Worm (Caenorhabditis elegans) whole organism, midembryonic: ENCODE results near the gene srj-50.

Experiments
- T22C8.4 ChIP-seq: fragments of 200-800 bp; sonication (Bioruptor generic); IDR thresholded peaks from 2 replicates; pipeline ENCODE4 v1.3.6; 2022; ENCODE audit warnings: missing genetic modification characterization, missing compliant biosample characterization
- cog-1 ChIP-seq: sonication (generic microtip); optimal IDR thresholded peaks from 2 replicates; lab custom pipeline; 2016; ENCODE audit warnings: missing genetic modification characterization, missing compliant biosample characterization
- flt-1 ChIP-seq: fragments of 200-800 bp; sonication (Bioruptor generic); IDR thresholded peaks from 2 replicates; pipeline ENCODE4 v1.3.6; 2022; ENCODE audit warnings: missing genetic modification characterization, missing compliant biosample characterization
- klf-2 ChIP-seq: fragments of 200-800 bp; sonication (Bioruptor generic); conservative IDR thresholded peaks from 2 replicates; pipeline ENCODE4 v1.3.6; 2022; ENCODE audit warnings: missing genetic modification reagents, missing genetic modification characterization, missing compliant biosample characterization
- med-1 ChIP-seq: sonication (generic microtip); optimal IDR thresholded peaks from 2 replicates; lab custom pipeline; 2017; ENCODE audit warnings: missing genetic modification characterization, mild to moderate bottlenecking, missing compliant biosample characterization, antibody characterized with exemption, missing genetic modification reagents; ENCODE audit not compliant: insufficient read depth
- ref-1 ChIP-seq: fragments of 200-800 bp; sonication (Bioruptor generic); conservative IDR thresholded peaks from 2 replicates; pipeline ENCODE4 v1.3.6; 2022; ENCODE audit warnings: missing genetic modification reagents, missing genetic modification characterization, missing compliant biosample characterization
- tab-1 ChIP-seq: fragments of 200-800 bp; sonication (Bioruptor generic); IDR thresholded peaks from 2 replicates; pipeline ENCODE4 v1.3.6; 2022; ENCODE audit warnings: missing genetic modification characterization, missing compliant biosample characterization
- ztf-23 ChIP-seq: fragments of 200-800 bp; sonication (Bioruptor generic); IDR thresholded peaks from 2 replicates; pipeline ENCODE4 v1.3.6; 2022; ENCODE audit warnings: missing genetic modification reagents, missing genetic modification characterization, missing compliant biosample characterization
- ztf-29 ChIP-seq: fragments of 200-800 bp; sonication (Bioruptor generic); IDR thresholded peaks from 2 replicates; pipeline ENCODE4 v1.3.6; 2022; ENCODE audit warnings: missing genetic modification reagents, missing genetic modification characterization, missing compliant biosample characterization

Gene srj-50

ce11 chrV:2832666-2833065, at the start of gene srj-50:
Gene srj-50 (plus strand): TSS chrV:2832966.
- TF ChIP-seq med-1 (GFP tag; lab: Kevin White, UChicago) (no peak), klf-2 (GFP tag; lab: Robert Waterston, UW) (no peak), ztf-29 (no peak), T22C8.4 (no peak), tab-1 (GFP tag; lab: Robert Waterston, UW) (no peak), ztf-23 (GFP tag; lab: Robert Waterston, UW) (no peak), cog-1 (tag; lab: Kevin White, UChicago) (no peak), flt-1 (GFP tag; lab: Robert Waterston, UW) (no peak), ref-1 (no peak)

- TF ChIP-seq ztf-29 (no peak), flt-1 (GFP tag; lab: Robert Waterston, UW) (no peak), med-1 (GFP tag; lab: Kevin White, UChicago) (no peak), ztf-23 (GFP tag; lab: Robert Waterston, UW) (no peak), ref-1 (no peak), klf-2 (GFP tag; lab: Robert Waterston, UW) (no peak), T22C8.4 (no peak), tab-1 (GFP tag; lab: Robert Waterston, UW) (no peak), cog-1 (tag; lab: Kevin White, UChicago) (no peak)
These were observed 39.8 kb upstream of the srj-50 start for ce11 chrV:2792958-2793357.

DNA sequence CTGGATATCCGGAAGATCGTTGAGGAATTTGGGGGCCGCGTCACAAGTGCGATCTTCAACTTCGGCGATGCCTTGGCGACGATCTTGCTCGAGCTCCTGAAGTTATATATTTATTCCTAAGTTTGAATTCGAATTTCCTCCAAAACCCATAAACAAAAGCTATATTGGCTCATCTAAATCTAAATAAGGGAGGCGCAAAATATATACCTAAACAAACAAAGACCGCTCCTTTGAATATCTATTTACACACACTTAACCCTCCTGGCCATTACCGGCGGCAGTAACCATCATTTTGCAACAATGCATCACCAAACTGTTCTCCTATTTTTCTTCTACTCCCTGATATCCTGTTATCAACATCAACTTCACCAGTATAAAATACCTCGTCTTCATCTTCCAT, 36.8 kb upstream of the srj-50 start, which contains the start of gene F54E2.2:
TSS of gene F54E2.2 (plus strand) at position 301 of the 400 bp plus-strand sequence.
- no peak for TF ChIP-seq ztf-23 (GFP tag; lab: Robert Waterston, UW)
- no peak for TF ChIP-seq ref-1
- TF ChIP-seq flt-1 (GFP tag; lab: Robert Waterston, UW), result no peak
- TF ChIP-seq med-1 (GFP tag; lab: Kevin White, UChicago), result no peak

DNA sequence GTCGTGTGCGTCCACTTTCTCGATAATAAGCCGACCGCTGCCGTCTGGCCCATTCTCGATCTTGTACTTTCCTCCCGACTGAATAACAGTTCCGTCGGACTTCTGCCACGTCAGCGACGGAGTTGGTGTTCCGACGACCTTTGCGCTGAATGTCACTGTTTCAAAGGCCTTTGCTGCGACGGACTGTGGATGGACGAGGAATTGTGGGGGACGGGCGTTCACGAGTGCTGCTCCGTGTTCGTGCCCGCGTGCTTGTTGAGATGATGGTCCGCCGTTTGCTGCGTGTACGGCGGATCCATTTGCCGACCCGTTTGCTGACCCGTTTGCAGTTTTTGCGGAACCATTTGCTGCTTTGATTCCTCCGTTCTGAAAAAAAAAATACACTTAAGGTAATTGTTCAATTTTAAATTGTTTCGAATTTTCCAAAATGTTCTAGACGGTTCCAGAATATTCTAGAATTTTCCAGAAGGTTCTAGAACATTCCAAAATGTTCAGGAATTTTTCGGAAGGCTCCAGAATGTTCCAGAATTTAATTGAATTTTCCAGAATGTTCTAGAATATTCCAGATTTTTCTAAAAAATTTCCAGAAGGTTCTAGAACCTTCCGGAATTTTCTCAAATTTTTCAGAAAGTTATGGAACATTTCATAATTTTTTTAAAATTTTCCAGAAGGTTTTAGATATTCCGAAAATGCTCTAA, 33.4 kb upstream of the srj-50 start:
- TF ChIP-seq klf-2 (GFP tag; lab: Robert Waterston, UW) (no peak), med-1 (GFP tag; lab: Kevin White, UChicago) (no peak), tab-1 (GFP tag; lab: Robert Waterston, UW) (no peak)

- TF ChIP-seq cog-1 (tag; lab: Kevin White, UChicago) (no peak), flt-1 (GFP tag; lab: Robert Waterston, UW) (no peak), klf-2 (GFP tag; lab: Robert Waterston, UW) (no peak), T22C8.4 (no peak), ztf-29 (no peak), tab-1 (GFP tag; lab: Robert Waterston, UW) (no peak), med-1 (GFP tag; lab: Kevin White, UChicago) (no peak), ref-1 (no peak)
These were observed 32.1 kb upstream of the srj-50 start for ce11 chrV:2800676-2801075.

- TF ChIP-seq med-1 (GFP tag; lab: Kevin White, UChicago), result no peak
- no peak for TF ChIP-seq cog-1 (tag; lab: Kevin White, UChicago)
- no peak for TF ChIP-seq ztf-29
- no peak for TF ChIP-seq flt-1 (GFP tag; lab: Robert Waterston, UW)
- no peak for TF ChIP-seq ztf-23 (GFP tag; lab: Robert Waterston, UW)
These were observed 30.8 kb upstream of the srj-50 start for ce11 chrV:2801955-2802354.

- TF ChIP-seq T22C8.4 (no peak), ztf-23 (GFP tag; lab: Robert Waterston, UW) (no peak), med-1 (GFP tag; lab: Kevin White, UChicago) (no peak), ref-1 (no peak), tab-1 (GFP tag; lab: Robert Waterston, UW) (no peak), ztf-29 (no peak), klf-2 (GFP tag; lab: Robert Waterston, UW) (no peak), flt-1 (GFP tag; lab: Robert Waterston, UW) (no peak)
These were observed 29.5 kb upstream of the srj-50 start for ce11 chrV:2803258-2803657.

DNA sequence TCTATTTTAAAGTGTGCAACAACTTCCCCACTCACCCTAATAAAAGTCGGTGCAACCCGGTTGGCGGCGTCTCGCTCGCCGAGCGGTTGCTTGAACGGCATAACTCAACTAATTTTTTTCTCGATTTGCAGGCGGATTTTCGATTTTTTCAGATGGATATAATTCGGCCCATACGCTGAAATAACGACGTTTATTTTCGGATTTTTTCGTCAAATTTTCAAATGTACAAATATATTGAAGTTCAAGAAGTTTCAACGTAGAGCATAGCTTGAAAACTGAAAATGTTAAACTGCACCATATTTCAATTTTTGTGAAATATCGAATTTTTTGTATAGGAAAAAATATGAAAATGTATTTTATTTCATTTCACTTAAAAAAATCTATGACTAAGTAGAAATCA, 25.0 kb upstream of the srj-50 start, which contains the start of gene ketn-1:
TSS of gene ketn-1 (minus strand) at position 101 of the 400 bp plus-strand sequence.
- TF ChIP-seq ref-1, result no peak

DNA sequence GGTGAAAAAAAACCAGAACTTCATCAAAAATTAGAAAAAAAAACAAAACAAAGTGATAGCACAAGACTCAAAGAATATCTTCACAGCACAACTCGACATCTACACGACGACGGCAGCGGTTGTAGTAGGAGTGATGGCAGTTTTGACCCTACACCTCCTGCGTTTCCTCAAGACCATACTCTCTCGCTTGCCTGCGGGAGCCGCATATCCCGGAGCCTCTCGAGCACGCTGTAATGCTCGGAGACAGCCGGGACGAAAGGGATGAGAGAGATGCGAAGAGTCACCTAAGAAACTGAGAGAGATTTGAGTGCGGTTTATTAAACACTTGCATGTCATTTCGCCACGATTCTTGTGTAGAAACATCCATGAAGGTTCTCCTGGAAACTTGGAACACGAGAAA, 23.3 kb upstream of the srj-50 start:
- TF ChIP-seq klf-2 (GFP tag; lab: Robert Waterston, UW) (no peak), tab-1 (GFP tag; lab: Robert Waterston, UW) (no peak), cog-1 (tag; lab: Kevin White, UChicago) (no peak), ztf-29 (no peak), flt-1 (GFP tag; lab: Robert Waterston, UW) (no peak), T22C8.4 (no peak), ztf-23 (GFP tag; lab: Robert Waterston, UW) (no peak), ref-1 (no peak), med-1 (GFP tag; lab: Kevin White, UChicago) (no peak)

DNA sequence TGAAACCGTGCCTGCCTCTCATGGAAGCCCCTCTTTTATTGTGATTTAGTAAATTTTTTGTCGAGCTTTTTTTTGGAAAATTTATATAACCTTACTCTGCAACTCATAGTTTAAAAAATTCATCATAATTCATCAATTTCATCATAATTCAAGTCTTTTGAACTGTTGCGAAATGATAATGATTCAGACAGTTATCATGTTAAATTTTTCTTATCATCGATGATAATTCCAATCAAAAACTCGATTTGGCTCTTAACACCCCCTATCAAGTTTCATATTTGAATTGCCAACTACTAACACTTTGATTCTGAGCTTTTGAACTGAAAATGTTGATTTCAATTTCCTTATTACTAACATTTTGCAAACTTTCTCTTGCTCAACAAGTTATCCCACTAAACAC, 22.6 kb upstream of the srj-50 start, which contains the start of gene F54E2.1:
TSS of gene F54E2.1 (plus strand) at position 235 of the 400 bp plus-strand sequence.
- TF ChIP-seq med-1 (GFP tag; lab: Kevin White, UChicago), result no peak
- no peak for TF ChIP-seq flt-1 (GFP tag; lab: Robert Waterston, UW)
- no peak for TF ChIP-seq ztf-23 (GFP tag; lab: Robert Waterston, UW)
- TF ChIP-seq ztf-29, result no peak
- no peak for TF ChIP-seq tab-1 (GFP tag; lab: Robert Waterston, UW)
- no peak for TF ChIP-seq ref-1
- TF ChIP-seq T22C8.4, result no peak
- TF ChIP-seq cog-1 (tag; lab: Kevin White, UChicago), result no peak
